Fruit fly (Drosophila melanogaster) whole organism, adult: ENCODE results near the gene CG18586.

Source experiments
- CG11617 ChIP-seq: fragments of 200-800 bp; sonication (Bioruptor generic); optimal IDR thresholded peaks from 2 replicates; lab custom pipeline; 2017; ENCODE audit warnings: mild to moderate bottlenecking, missing biosample characterization, missing genetic modification reagents, missing genetic modification characterization
- CG12768 ChIP-seq: fragments of 200-800 bp; sonication (Bioruptor generic); optimal IDR thresholded peaks from 2 replicates; lab custom pipeline; 2017; ENCODE audit warnings: missing biosample characterization, missing genetic modification characterization, mild to moderate bottlenecking, moderate library complexity, missing genetic modification reagents
- CG14711 ChIP-seq: fragments of 200-800 bp; sonication (Bioruptor generic); optimal IDR thresholded peaks from 2 replicates; lab custom pipeline; 2018; ENCODE audit warnings: missing biosample characterization, mild to moderate bottlenecking, missing genetic modification characterization, moderate library complexity
- CG1620 ChIP-seq: fragments of 200-800 bp; sonication (Bioruptor generic); optimal IDR thresholded peaks from 2 replicates; lab custom pipeline; 2016; ENCODE audit warnings: missing biosample characterization, missing genetic modification characterization
- CG33017 ChIP-seq: fragments of 200-800 bp; sonication (Bioruptor generic); optimal IDR thresholded peaks from 2 replicates; lab custom pipeline; 2018; ENCODE audit warnings: missing biosample characterization, mild to moderate bottlenecking, missing genetic modification characterization, moderate library complexity
- CG5204 ChIP-seq: fragments of 200-800 bp; sonication (Bioruptor generic); optimal IDR thresholded peaks from 2 replicates; lab custom pipeline; 2016; ENCODE audit warnings: missing biosample characterization, missing genetic modification characterization
- CG7045 ChIP-seq: fragments of 200-800 bp; sonication (Bioruptor generic); optimal IDR thresholded peaks from 2 replicates; lab custom pipeline; 2017; ENCODE audit warnings: missing biosample characterization, mild to moderate bottlenecking, missing genetic modification characterization
- CG7101 ChIP-seq: fragments of 200-800 bp; sonication (Bioruptor generic); optimal IDR thresholded peaks from 2 replicates; lab custom pipeline; 2018; ENCODE audit warnings: missing biosample characterization, mild to moderate bottlenecking, missing genetic modification characterization, moderate library complexity
- Clk ChIP-seq: fragments of 200-800 bp; sonication (Bioruptor generic); optimal IDR thresholded peaks from 2 replicates; lab custom pipeline; 2017; ENCODE audit warnings: missing biosample characterization, missing genetic modification characterization
- Crg-1 ChIP-seq: fragments of 200-800 bp; sonication (Bioruptor generic); optimal IDR thresholded peaks from 2 replicates; lab custom pipeline; 2016; ENCODE audit warnings: missing biosample characterization, missing genetic modification characterization
- Hr96 ChIP-seq: fragments of 200-800 bp; sonication (Bioruptor generic); optimal IDR thresholded peaks from 2 replicates; lab custom pipeline; 2016; ENCODE audit warnings: missing biosample characterization, missing genetic modification characterization
- Mnt ChIP-seq: fragments of 200-800 bp; sonication (Bioruptor generic); optimal IDR thresholded peaks from 2 replicates; lab custom pipeline; 2016; ENCODE audit warnings: missing biosample characterization, mild to moderate bottlenecking, missing genetic modification characterization
- bab1 ChIP-seq: fragments of 200-800 bp; sonication (Bioruptor generic); optimal IDR thresholded peaks from 3 replicates; lab custom pipeline; 2019; ENCODE audit warnings: missing biosample characterization, mild to moderate bottlenecking, missing genetic modification characterization, moderate library complexity
- cic ChIP-seq: fragments of 200-800 bp; sonication (Bioruptor generic); optimal IDR thresholded peaks from 2 replicates; lab custom pipeline; 2017; ENCODE audit warnings: missing biosample characterization, mild to moderate bottlenecking, missing genetic modification characterization, moderate library complexity
- cnc ChIP-seq, 2 experiments: fragments of >200 bp; optimal IDR thresholded peaks; 2 replicates each; lab custom pipeline; 2017
- kay ChIP-seq: fragments of 200-800 bp; sonication (Bioruptor generic); peaks from one replicate; lab custom pipeline; 2016; ENCODE audit warnings: missing biosample characterization, missing genetic modification characterization, borderline replicate concordance
- ovo ChIP-seq: fragments of 200-800 bp; sonication (Bioruptor generic); optimal IDR thresholded peaks from 2 replicates; lab custom pipeline; 2016; ENCODE audit warnings: missing biosample characterization, missing genetic modification characterization
- pad ChIP-seq: fragments of 200-800 bp; sonication (Bioruptor generic); optimal IDR thresholded peaks from 3 replicates; lab custom pipeline; 2017; ENCODE audit warnings: missing biosample characterization, missing genetic modification characterization, mild to moderate bottlenecking, moderate library complexity, missing genetic modification reagents
- tj ChIP-seq: fragments of 200-800 bp; sonication (Bioruptor generic); optimal IDR thresholded peaks from 3 replicates; lab custom pipeline; 2017; ENCODE audit warnings: missing biosample characterization, mild to moderate bottlenecking, missing genetic modification characterization, moderate library complexity
- toe ChIP-seq: fragments of 200-800 bp; sonication (Bioruptor generic); optimal IDR thresholded peaks from 2 replicates; lab custom pipeline; 2016; ENCODE audit warnings: missing biosample characterization, missing genetic modification characterization

CG18586 gene

DNA sequence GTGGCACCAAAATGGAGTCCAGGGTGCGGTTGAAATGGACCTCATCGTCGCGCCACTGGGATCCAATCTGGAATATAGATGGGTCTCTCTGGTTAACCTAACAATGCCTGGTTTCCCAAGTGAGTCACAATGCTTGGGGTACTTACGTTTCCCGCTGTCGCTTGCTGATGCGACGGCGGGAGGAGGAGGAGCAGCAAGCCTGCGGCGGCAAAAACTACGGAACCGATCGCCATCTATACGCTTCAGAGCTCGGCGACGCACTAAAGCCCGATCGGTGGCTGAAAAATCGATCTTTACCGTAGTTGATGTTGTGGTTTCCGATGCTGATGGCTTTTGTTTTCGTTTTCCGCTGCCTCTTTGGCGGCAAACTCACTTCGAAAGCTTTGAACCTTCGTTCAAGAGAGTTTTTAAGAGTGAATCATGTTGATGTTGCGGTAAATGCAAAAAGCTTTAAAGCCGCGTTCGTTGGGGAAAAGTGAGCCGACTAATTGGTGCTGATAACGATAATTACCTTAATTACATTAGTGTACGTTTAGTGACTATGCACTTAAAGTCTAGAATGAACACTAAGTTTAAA is 29.2 kb downstream of the CG18586 start, which contains the start of gene QC:
TSS of gene QC (minus strand) at position 268 of the 577 bp plus-strand sequence.
- TF ChIP-seq pad (GFP tag; lab: Kevin White, UChicago) (peak; percentile 50), CG1620 (no peak), ovo (peak; percentile 16), cic (GFP tag; lab: Kevin White, UChicago) (no peak)

DNA sequence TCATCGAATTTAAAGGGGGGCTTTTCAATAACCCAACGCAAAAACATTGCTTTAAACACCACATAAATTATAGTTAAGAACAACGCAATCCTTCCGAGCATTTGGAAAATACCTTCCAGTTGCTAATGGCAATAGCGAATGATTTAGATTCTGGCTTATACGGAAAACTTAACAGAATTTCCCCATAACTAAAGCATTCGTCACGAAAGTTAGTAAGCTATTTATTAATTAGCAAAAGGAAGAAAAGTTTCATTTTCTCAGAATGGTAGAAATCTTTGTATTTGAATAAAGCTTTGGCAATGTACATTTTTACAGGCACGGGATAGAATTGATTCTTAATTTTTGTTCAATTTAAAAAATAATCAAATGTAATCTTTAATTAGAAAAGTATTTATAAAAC is 30.8 kb downstream of the CG18586 start, which contains the start of gene CG32413:
TSS of gene CG32413 (minus strand) at position 101 of the 400 bp plus-strand sequence.
- TF ChIP-seq CG14711 (tag; lab: Kevin White, UChicago) (no peak), cic (GFP tag; lab: Kevin White, UChicago) (no peak), cnc (optimal IDR thresholded peaks at IDR 0.05; lab: Kevin White, UChicago) (no peak), Mnt (GFP tag; lab: Kevin White, UChicago) (no peak), toe (GFP tag; lab: Kevin White, UChicago) (no peak), Crg-1 (GFP tag; lab: Kevin White, UChicago) (no peak), CG7045 (no peak), bab1 (no peak), CG33017 (tag; lab: Kevin White, UChicago) (no peak), CG1620 (no peak), Clk (GFP tag; lab: Kevin White, UChicago) (no peak), CG7101 (tag; lab: Kevin White, UChicago) (no peak)

DNA sequence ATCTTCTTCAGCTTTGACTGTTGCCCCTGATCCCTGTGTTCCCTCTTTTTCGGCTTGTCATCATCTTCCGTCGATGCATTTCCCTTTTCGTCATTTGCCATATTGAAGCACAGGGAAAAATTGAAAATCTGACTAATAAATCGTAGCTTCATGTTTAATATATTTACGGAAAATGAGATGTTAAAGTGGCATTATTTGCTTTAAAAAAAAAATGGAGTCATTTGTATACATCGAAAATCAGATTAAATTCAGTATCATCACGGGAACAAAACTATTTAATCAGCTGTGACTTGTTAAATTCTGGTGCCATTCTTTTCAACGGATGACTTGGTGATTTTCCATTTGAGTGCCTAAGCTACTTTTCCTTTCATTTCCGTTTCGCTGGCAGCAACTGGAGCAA is 33.5 kb downstream of the CG18586 start, which contains the start of gene CG10486:
TSS of gene CG10486 (minus strand) at position 101 of the 400 bp plus-strand sequence.
- no peak for TF ChIP-seq ovo
- TF ChIP-seq toe (GFP tag; lab: Kevin White, UChicago) = no peak
- TF ChIP-seq CG7045 = no peak
- no peak for TF ChIP-seq CG7101 (tag; lab: Kevin White, UChicago)
- no peak for TF ChIP-seq Mnt (GFP tag; lab: Kevin White, UChicago)
- TF ChIP-seq kay (GFP tag; lab: Kevin White, UChicago) = no peak
- no peak for TF ChIP-seq CG33017 (tag; lab: Kevin White, UChicago)
- no peak for TF ChIP-seq CG14711 (tag; lab: Kevin White, UChicago)
- no peak for TF ChIP-seq CG5204 (GFP tag; lab: Kevin White, UChicago)
- TF ChIP-seq Crg-1 (GFP tag; lab: Kevin White, UChicago) = no peak
- no peak for TF ChIP-seq cic (GFP tag; lab: Kevin White, UChicago)
- TF ChIP-seq CG11617 (GFP tag; lab: Kevin White, UChicago) = no peak
- no peak for TF ChIP-seq pad (GFP tag; lab: Kevin White, UChicago)
- TF ChIP-seq tj (GFP tag; lab: Kevin White, UChicago) = no peak
- TF ChIP-seq CG1620 = no peak
- no peak for TF ChIP-seq cnc (optimal IDR thresholded peaks at IDR 0.05; lab: Kevin White, UChicago)
- TF ChIP-seq Hr96 = no peak
- TF ChIP-seq CG12768 = no peak

DNA sequence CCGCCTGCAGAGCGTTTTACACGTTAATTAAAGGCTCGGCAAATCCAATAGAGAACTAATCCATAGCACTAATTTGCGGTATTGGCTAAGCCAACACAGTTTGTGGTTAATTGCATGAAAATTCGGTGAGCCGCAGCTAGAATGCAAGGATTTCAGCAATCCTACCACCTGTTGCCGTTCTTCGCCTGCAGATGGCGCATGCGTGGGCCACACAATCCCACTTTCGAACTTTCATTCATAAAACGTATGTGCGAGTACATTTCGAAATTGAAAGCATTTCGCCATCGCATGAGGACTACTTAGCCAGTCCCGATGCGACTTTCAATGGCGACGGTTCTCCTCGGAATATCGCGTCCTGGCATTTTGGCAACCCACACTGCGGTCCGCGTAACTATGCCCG is 34.0 kb downstream of the CG18586 start, which contains the start of gene CG13288:
TSS of gene CG13288 (plus strand) at position 305 of the 400 bp plus-strand sequence.
- TF ChIP-seq CG1620 = no peak
- TF ChIP-seq CG12768 = no peak
- TF ChIP-seq cnc (optimal IDR thresholded peaks at IDR 0.05; lab: Kevin White, UChicago) = no peak
- no peak for TF ChIP-seq ovo
- TF ChIP-seq pad (GFP tag; lab: Kevin White, UChicago) = no peak
- no peak for TF ChIP-seq CG11617 (GFP tag; lab: Kevin White, UChicago)
- no peak for TF ChIP-seq tj (GFP tag; lab: Kevin White, UChicago)
- no peak for TF ChIP-seq CG7045
- TF ChIP-seq Mnt (GFP tag; lab: Kevin White, UChicago) = no peak
- no peak for TF ChIP-seq kay (GFP tag; lab: Kevin White, UChicago)
- no peak for TF ChIP-seq CG33017 (tag; lab: Kevin White, UChicago)
- TF ChIP-seq CG5204 (GFP tag; lab: Kevin White, UChicago) = no peak
- TF ChIP-seq Clk (GFP tag; lab: Kevin White, UChicago) = no peak
- TF ChIP-seq cic (GFP tag; lab: Kevin White, UChicago) = no peak
- no peak for TF ChIP-seq CG14711 (tag; lab: Kevin White, UChicago)
- no peak for TF ChIP-seq Crg-1 (GFP tag; lab: Kevin White, UChicago)
- no peak for TF ChIP-seq Hr96
- TF ChIP-seq toe (GFP tag; lab: Kevin White, UChicago) = no peak

DNA sequence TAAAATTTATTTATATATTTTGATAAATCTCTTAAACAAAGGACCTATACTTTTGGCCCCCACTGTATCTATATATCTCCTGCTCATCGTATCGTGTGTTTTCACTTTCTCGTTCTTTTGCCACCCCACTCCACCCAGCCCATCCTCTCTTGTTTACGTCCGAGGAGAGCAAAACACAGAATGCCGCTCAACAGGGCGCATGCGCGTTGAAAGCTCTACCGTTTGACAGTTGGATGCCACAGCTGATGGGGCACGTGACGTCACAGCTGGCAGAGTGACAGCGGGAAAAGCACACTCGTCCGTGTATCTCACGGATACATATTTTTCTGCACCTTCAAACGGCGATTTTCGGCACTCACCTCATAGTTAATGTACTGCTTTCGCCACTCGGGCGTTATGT is 47.7 kb downstream of the CG18586 start:
- TF ChIP-seq cic (GFP tag; lab: Kevin White, UChicago) (peak; percentile 12), CG7045 (no peak)

DNA sequence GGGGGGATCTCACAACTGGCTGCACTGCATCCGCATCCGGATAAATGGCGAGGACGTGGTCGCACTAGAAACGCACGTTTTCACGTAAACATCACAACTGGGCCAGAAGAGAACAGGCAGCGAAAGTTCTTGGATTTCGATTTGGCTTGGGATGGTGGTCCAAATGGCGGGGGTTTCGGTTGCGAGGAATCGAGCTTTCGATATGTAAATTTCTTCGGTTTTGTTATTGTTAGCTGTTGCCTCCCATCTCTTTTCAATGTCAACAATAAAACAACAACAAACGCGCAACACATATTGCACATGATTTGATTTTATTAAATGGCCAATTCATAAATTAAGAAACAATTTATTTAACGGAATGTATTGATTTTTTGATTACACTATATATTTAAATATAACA is 48.1 kb downstream of the CG18586 start, which contains the start of gene PXo:
TSS of gene PXo (minus strand) at position 101 of the 400 bp plus-strand sequence.
- no peak for TF ChIP-seq CG12768
- no peak for TF ChIP-seq ovo
- TF ChIP-seq kay (GFP tag; lab: Kevin White, UChicago) = no peak
- TF ChIP-seq bab1 = no peak
- TF ChIP-seq cic (GFP tag; lab: Kevin White, UChicago) = no peak
- TF ChIP-seq tj (GFP tag; lab: Kevin White, UChicago) = no peak
- TF ChIP-seq Mnt (GFP tag; lab: Kevin White, UChicago) = no peak
- no peak for TF ChIP-seq Crg-1 (GFP tag; lab: Kevin White, UChicago)
- TF ChIP-seq Clk (GFP tag; lab: Kevin White, UChicago) = no peak
